Fruit fly (Drosophila melanogaster) whole organism, pupa: ENCODE data around the gene CG9586.

ENCODE experiments used
- CG13204 ChIP-seq: fragments of 200-800 bp; sonication (Bioruptor generic); optimal IDR thresholded peaks from 2 replicates; lab custom pipeline; 2018; ENCODE audit warnings: missing biosample characterization, mild to moderate bottlenecking, missing genetic modification characterization, moderate library complexity
- CG17806 ChIP-seq: fragments of 200-800 bp; sonication (Bioruptor generic); optimal IDR thresholded peaks from 2 replicates; lab custom pipeline; 2018; ENCODE audit warnings: missing biosample characterization, mild to moderate bottlenecking, missing genetic modification characterization, moderate library complexity
- CG32121 ChIP-seq: fragments of 200-800 bp; sonication (Bioruptor generic); IDR thresholded peaks from 2 replicates; pipeline ENCODE4 v1.3.6; 2022; ENCODE audit warnings: missing biosample characterization, missing genetic modification characterization
- CG8159 ChIP-seq: fragments of 200-800 bp; sonication (Bioruptor generic); optimal IDR thresholded peaks from 3 replicates; lab custom pipeline; 2018; ENCODE audit warnings: missing biosample characterization, mild to moderate bottlenecking, missing genetic modification characterization, moderate library complexity
- CG8301 ChIP-seq: fragments of 200-800 bp; sonication (Bioruptor generic); optimal IDR thresholded peaks from 2 replicates; lab custom pipeline; 2018; ENCODE audit warnings: missing biosample characterization, mild to moderate bottlenecking, missing genetic modification characterization
- CG9948 ChIP-seq: fragments of 200-800 bp; sonication (Bioruptor generic); optimal IDR thresholded peaks from 2 replicates; lab custom pipeline; 2018; ENCODE audit warnings: missing biosample characterization, mild to moderate bottlenecking, missing genetic modification characterization, moderate library complexity
- D1 ChIP-seq: fragments of 200-800 bp; sonication (Bioruptor generic); optimal IDR thresholded peaks from 2 replicates; lab custom pipeline; 2018; ENCODE audit warnings: missing biosample characterization, mild to moderate bottlenecking, missing genetic modification characterization, moderate library complexity
- EcR ChIP-seq: fragments of 200-800 bp; sonication (Bioruptor generic); optimal IDR thresholded peaks from 3 replicates; lab custom pipeline; 2019; ENCODE audit warnings: missing biosample characterization, missing genetic modification characterization, mild to moderate bottlenecking, moderate library complexity, missing genetic modification reagents
- Ets98B ChIP-seq: fragments of 200-800 bp; sonication (Bioruptor generic); IDR thresholded peaks from 2 replicates; pipeline ENCODE4 v1.3.6; 2022; ENCODE audit warnings: missing biosample characterization, missing genetic modification characterization
- Pif1B ChIP-seq: fragments of 200-800 bp; sonication (Bioruptor generic); optimal IDR thresholded peaks from 3 replicates; lab custom pipeline; 2016; ENCODE audit warnings: missing biosample characterization, missing genetic modification characterization
- Snoo ChIP-seq: fragments of 200-800 bp; sonication (Bioruptor generic); optimal IDR thresholded peaks from 3 replicates; lab custom pipeline; 2017; ENCODE audit warnings: missing biosample characterization, mild to moderate bottlenecking, missing genetic modification characterization, inconsistent platforms
- rn ChIP-seq: fragments of 200-800 bp; sonication (Bioruptor generic); IDR thresholded peaks from 2 replicates; pipeline ENCODE4 v1.3.6; 2022; ENCODE audit warnings: missing biosample characterization, missing genetic modification characterization

- peak; percentile 73 for TF ChIP-seq Ets98B (GFP tag; lab: Robert Waterston, UW)
- peak; percentile 63 for TF ChIP-seq CG8301 (tag; lab: Kevin White, UChicago)
- peak; percentile 20 for TF ChIP-seq CG13204
- peak; percentile 80 for TF ChIP-seq Pif1B (GFP tag; lab: Kevin White, UChicago)
- TF ChIP-seq EcR (GFP tag; lab: Kevin White, UChicago) = no peak
- peak; percentile 76 for TF ChIP-seq CG32121 (GFP tag; lab: Robert Waterston, UW)
- TF ChIP-seq Snoo (tag; lab: Kevin White, UChicago) = peak; percentile 91
- TF ChIP-seq CG9948 (tag; lab: Kevin White, UChicago) = peak; percentile 78
- peak; percentile 68 for TF ChIP-seq rn
- peak; percentile 83 for TF ChIP-seq CG8159 (tag; lab: Kevin White, UChicago)
- TF ChIP-seq CG17806 (tag; lab: Kevin White, UChicago) = peak; percentile 75
- TF ChIP-seq D1 (tag; lab: Kevin White, UChicago) = peak; percentile 58
Measured at dm6 chr2L:9168014-9168651, 1.8 kb upstream of the CG9586 start.
